Worm (Caenorhabditis elegans): ENCODE data around the gene F13H10.6.
A peak's percentile ranks its signal among the peaks of the same experiment; 100 is the strongest.

The F13H10.6 gene

DNA sequence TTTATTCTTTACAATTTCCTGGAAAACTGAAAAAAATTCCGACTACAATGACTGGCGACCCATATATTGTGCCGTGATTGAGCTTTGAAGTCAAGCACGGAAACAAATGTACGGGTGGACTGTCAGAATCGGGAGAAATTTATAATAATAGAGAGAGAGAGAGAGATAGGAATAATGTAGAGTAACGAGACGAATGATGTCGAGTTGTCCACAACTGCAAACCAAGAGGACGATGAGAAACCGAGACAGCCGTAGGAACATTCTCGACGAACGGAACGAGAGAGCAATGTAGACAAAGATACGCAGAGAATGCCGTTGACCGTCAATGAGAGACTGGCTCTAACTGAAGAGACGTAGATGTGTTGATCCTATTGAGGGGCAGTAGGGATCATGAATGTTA, 18.5 kb downstream of the F13H10.6 start (continued):
- TF ChIP-seq nhr-76 (tag; optimal IDR thresholded peaks at IDR 0.05) (no peak), ceh-20 (GFP tag; IDR thresholded peaks at IDR 0.05) (no peak), zip-11 (GFP tag; IDR thresholded peaks at IDR 0.05) (no peak), ctbp-1 (GFP tag; IDR thresholded peaks at IDR 0.05) (no peak), sdz-12 (GFP tag; optimal IDR thresholded peaks at IDR 0.05) (no peak), nhr-102 (tag; optimal IDR thresholded peaks at IDR 0.05) (peak; percentile 55), lin-38 (GFP tag; IDR thresholded peaks at IDR 0.05) (peak; percentile 52), egl-43 (GFP tag; IDR thresholded peaks at IDR 0.05) (no peak), dpl-1 (GFP tag; optimal IDR thresholded peaks at IDR 0.05) (peak; percentile 56), tag-97 (GFP tag; IDR thresholded peaks at IDR 0.05) (no peak), mxl-3 (GFP tag; optimal IDR thresholded peaks at IDR 0.05) (peak; percentile 48), ZK337.2 (GFP tag; IDR thresholded peaks at IDR 0.05) (no peak), T20F7.1 (GFP tag; optimal IDR thresholded peaks at IDR 0.05) (peak; percentile 71), ceh-62 (tag; optimal IDR thresholded peaks at IDR 0.05) (no peak), attf-4 (tag; optimal IDR thresholded peaks at IDR 0.05) (no peak), snpc-4 (tag; optimal IDR thresholded peaks at IDR 0.05) (no peak), ceh-82 (tag; optimal IDR thresholded peaks at IDR 0.05) (no peak), Y48G9A.11 (GFP tag; IDR thresholded peaks at IDR 0.05) (no peak), ceh-44 (GFP tag; IDR thresholded peaks at IDR 0.05) (no peak), Y105C5A.15 (GFP tag; IDR thresholded peaks at IDR 0.05) (no peak), nhr-11 (tag; optimal IDR thresholded peaks at IDR 0.05) (peak; percentile 91), mep-1 (tag; optimal IDR thresholded peaks at IDR 0.05) (peak; percentile 92), daf-8 (GFP tag; IDR thresholded peaks at IDR 0.05) (no peak), daf-19 (GFP tag; conservative IDR thresholded peaks at IDR 0.05) (no peak), mdt-29 (GFP tag; IDR thresholded peaks at IDR 0.05) (0 out of 2 replicates have a peak, but pooled peaks have one; percentile 16), daf-16 (GFP tag; optimal IDR thresholded peaks at IDR 0.05) (peak; percentile 53 to 55), daf-16 (tag; optimal IDR thresholded peaks at IDR 0.05) (peak; percentile 85), duxl-1 (tag; optimal IDR thresholded peaks at IDR 0.05; ENCODE audit: poor library complexity) (peak; percentile 20), ztf-7 (tag; optimal IDR thresholded peaks at IDR 0.05) (peak; percentile 32), unc-62 (GFP tag; optimal IDR thresholded peaks at IDR 0.05 in 1 of 2) (peak in 1 of 2 experiments; percentile 100), unc-62 (tag; optimal IDR thresholded peaks at IDR 0.05) (no peak), gei-8 (GFP tag; optimal IDR thresholded peaks at IDR 0.05) (no peak), nhr-6 (tag; optimal IDR thresholded peaks at IDR 0.05) (peak; percentile 91), lim-7 (GFP tag; IDR thresholded peaks at IDR 0.05) (no peak), D1046.2 (GFP tag; IDR thresholded peaks at IDR 0.05) (no peak), zip-2 (tag; optimal IDR thresholded peaks at IDR 0.05) (no peak), F49E8.2 (tag; optimal IDR thresholded peaks at IDR 0.05; ENCODE audit: borderline replicate concordance) (no peak), arid-1 (GFP tag; conservative IDR thresholded peaks at IDR 0.05) (0 out of 2 replicates have a peak, but pooled peaks have one; percentile 32), nhr-25 (tag; optimal IDR thresholded peaks at IDR 0.05; ENCODE audit: borderline replicate concordance, insufficient read depth) (peak; percentile 75), T26A8.4 (GFP tag; IDR thresholded peaks at IDR 0.05) (peak; percentile 74), nhr-10 (tag; optimal IDR thresholded peaks at IDR 0.05) (no peak), madf-5 (GFP tag; IDR thresholded peaks at IDR 0.05) (no peak), F44E2.7 (GFP tag; IDR thresholded peaks at IDR 0.05) (no peak), nhr-41 (GFP tag; IDR thresholded peaks at IDR 0.05) (no peak), spr-3 (GFP tag; optimal IDR thresholded peaks at IDR 0.05) (no peak), snpc-1.2 (GFP tag; IDR thresholded peaks at IDR 0.05) (no peak), hlh-11 (tag; optimal IDR thresholded peaks at IDR 0.05) (peak; percentile 94), spr-1 (tag; optimal IDR thresholded peaks at IDR 0.05) (peak; percentile 69), set-16 (GFP tag; IDR thresholded peaks at IDR 0.05) (no peak), hif-1 (tag; optimal IDR thresholded peaks at IDR 0.05) (peak in 1 of 2 experiments; percentile 23), nhr-42 (GFP tag; IDR thresholded peaks at IDR 0.05) (no peak; the same call in 1 of the 2 replicates), zag-1 (tag; optimal IDR thresholded peaks at IDR 0.05) (peak; percentile 52), lir-3 (tag; optimal IDR thresholded peaks at IDR 0.05) (no peak)
